Fruit fly (Drosophila melanogaster) whole organism, embryonic: Measurements from ENCODE around the gene H.

Experiments used
- Atf-2 ChIP-seq: fragments of 200-800 bp; sonication (Bioruptor generic); optimal IDR thresholded peaks from 2 replicates; lab custom pipeline; 2016; ENCODE audit warnings: missing biosample characterization, missing genetic modification characterization
- CG10543 ChIP-seq: fragments of 200-800 bp; sonication (Bioruptor generic); optimal IDR thresholded peaks from 3 replicates; lab custom pipeline; 2017; ENCODE audit warnings: missing biosample characterization, mild to moderate bottlenecking, missing genetic modification characterization, moderate library complexity
- CG10565 ChIP-seq: fragments of 200-800 bp; sonication (Bioruptor generic); optimal IDR thresholded peaks from 3 replicates; lab custom pipeline; 2016; ENCODE audit warnings: missing biosample characterization, mild to moderate bottlenecking, missing genetic modification characterization
- CG14441 ChIP-seq: fragments of 200-800 bp; sonication (Bioruptor generic); IDR thresholded peaks from 2 replicates; pipeline ENCODE4 v1.3.6; 2022; ENCODE audit warnings: missing biosample characterization, missing genetic modification characterization
- CG14710 ChIP-seq: fragments of 200-800 bp; sonication (Bioruptor generic); optimal IDR thresholded peaks from 3 replicates; lab custom pipeline; 2019; ENCODE audit warnings: missing biosample characterization, mild to moderate bottlenecking, missing genetic modification characterization, moderate library complexity
- CG17361 ChIP-seq: fragments of 200-800 bp; sonication (Bioruptor generic); IDR thresholded peaks from 3 replicates; pipeline ENCODE4 v1.3.6; 2022; ENCODE audit warnings: missing biosample characterization, missing genetic modification characterization
- CG17568 ChIP-seq: fragments of 200-800 bp; sonication (Bioruptor generic); optimal IDR thresholded peaks from 2 replicates; lab custom pipeline; 2018; ENCODE audit warnings: missing biosample characterization, mild to moderate bottlenecking, missing genetic modification characterization, moderate library complexity
- CG18011 ChIP-seq: fragments of 200-800 bp; sonication (Bioruptor generic); optimal IDR thresholded peaks from 2 replicates; lab custom pipeline; 2017; ENCODE audit warnings: missing biosample characterization, missing genetic modification characterization, mild to moderate bottlenecking, moderate library complexity, missing genotype
- CG7372 ChIP-seq: fragments of 200-800 bp; sonication (Bioruptor generic); IDR thresholded peaks from 2 replicates; pipeline ENCODE4 v1.3.6; 2022; ENCODE audit warnings: missing biosample characterization, missing genetic modification characterization
- CG7963 ChIP-seq: fragments of 200-800 bp; sonication (Bioruptor generic); IDR thresholded peaks from 3 replicates; pipeline ENCODE4 v1.3.6; 2022; ENCODE audit warnings: missing biosample characterization, missing genetic modification characterization; ENCODE audit not compliant: partially characterized antibody
- Camta ChIP-seq: fragments of 200-800 bp; sonication (Bioruptor generic); optimal IDR thresholded peaks from 2 replicates; lab custom pipeline; 2016; ENCODE audit warnings: missing biosample characterization, missing genetic modification characterization
- D19A ChIP-seq: fragments of 200-800 bp; optimal IDR thresholded peaks from 3 replicates; lab custom pipeline; 2019; ENCODE audit warnings: missing biosample characterization, mild to moderate bottlenecking, missing genetic modification characterization, moderate library complexity
- Dad ChIP-seq: fragments of 200-800 bp; sonication (Bioruptor generic); optimal IDR thresholded peaks from 3 replicates; lab custom pipeline; 2016; ENCODE audit warnings: missing biosample characterization, missing genetic modification characterization
- Deaf1 ChIP-seq: fragments of 200-800 bp; optimal IDR thresholded peaks from 3 replicates; lab custom pipeline; 2019; ENCODE audit warnings: missing biosample characterization, mild to moderate bottlenecking, missing genetic modification characterization, moderate library complexity
- Dref ChIP-seq: fragments of 200-800 bp; sonication (Bioruptor generic); IDR thresholded peaks from 2 replicates; pipeline ENCODE4 v1.3.6; 2022; ENCODE audit warnings: missing biosample characterization, missing genetic modification characterization
- Fer3 ChIP-seq: fragments of 200-800 bp; sonication (Bioruptor generic); optimal IDR thresholded peaks from 2 replicates; lab custom pipeline; 2018; ENCODE audit warnings: missing biosample characterization, mild to moderate bottlenecking, missing genetic modification characterization, moderate library complexity
- HLH4C ChIP-seq: fragments of 200-800 bp; sonication (Bioruptor generic); IDR thresholded peaks from 3 replicates; pipeline ENCODE4 v1.3.6; 2022; ENCODE audit warnings: missing biosample characterization, missing genetic modification characterization; ENCODE audit not compliant: partially characterized antibody
- HmgZ ChIP-seq: fragments of 200-800 bp; sonication (Bioruptor generic); optimal IDR thresholded peaks from 2 replicates; lab custom pipeline; 2018; ENCODE audit warnings: missing biosample characterization, mild to moderate bottlenecking, missing genetic modification characterization
- Hmx ChIP-seq: fragments of 200-800 bp; sonication (Bioruptor generic); optimal IDR thresholded peaks from 2 replicates; lab custom pipeline; 2016; ENCODE audit warnings: missing biosample characterization, missing genetic modification characterization
- NC2β ChIP-seq: fragments of 200-800 bp; sonication (Bioruptor generic); optimal IDR thresholded peaks from 2 replicates; lab custom pipeline; 2016; ENCODE audit warnings: missing biosample characterization, missing genetic modification characterization
- Poxn ChIP-seq: fragments of 200-800 bp; sonication (Bioruptor generic); IDR thresholded peaks from 2 replicates; pipeline ENCODE4 v1.3.6; 2022; ENCODE audit warnings: missing biosample characterization, missing genetic modification characterization
- Rfx ChIP-seq: fragments of 200-800 bp; sonication (Bioruptor generic); IDR thresholded peaks from 2 replicates; pipeline ENCODE4 v1.3.6; 2022; ENCODE audit warnings: missing biosample characterization, missing genetic modification characterization
- Rx ChIP-seq: fragments of 200-800 bp; sonication (Bioruptor generic); IDR thresholded peaks from 2 replicates; pipeline ENCODE4 v1.3.6; 2022; ENCODE audit warnings: missing biosample characterization, missing genetic modification characterization
- Taf1 ChIP-seq: fragments of 200-800 bp; sonication (Bioruptor generic); IDR thresholded peaks from 2 replicates; pipeline ENCODE4 v1.3.6; 2022; ENCODE audit warnings: missing biosample characterization, missing genetic modification characterization
- Xrp1 ChIP-seq: fragments of 200-800 bp; sonication (Bioruptor generic); IDR thresholded peaks from 2 replicates; pipeline ENCODE4 v1.3.6; 2022; ENCODE audit warnings: missing biosample characterization, missing genetic modification characterization
- amos ChIP-seq: fragments of 200-800 bp; sonication (Bioruptor generic); IDR thresholded peaks from 2 replicates; pipeline ENCODE4 v1.3.6; 2022; ENCODE audit warnings: missing biosample characterization, missing genetic modification characterization; ENCODE audit not compliant: partially characterized antibody
- ap ChIP-seq: fragments of 200-800 bp; sonication (Bioruptor generic); IDR thresholded peaks from 2 replicates; pipeline ENCODE4 v1.3.6; 2022; ENCODE audit warnings: missing biosample characterization, missing genetic modification characterization
- ase ChIP-seq: fragments of 200-800 bp; sonication (Bioruptor generic); IDR thresholded peaks from 3 replicates; pipeline ENCODE4 v1.3.6; 2022; ENCODE audit warnings: missing biosample characterization, missing genetic modification characterization
- ash1 ChIP-seq: fragments of 200-800 bp; sonication (Bioruptor generic); optimal IDR thresholded peaks from 2 replicates; lab custom pipeline; 2018; ENCODE audit warnings: missing biosample characterization, mild to moderate bottlenecking, missing genetic modification characterization
- btn ChIP-seq: fragments of 200-800 bp; sonication (Bioruptor generic); optimal IDR thresholded peaks from 2 replicates; lab custom pipeline; 2016; ENCODE audit warnings: missing biosample characterization, missing genetic modification characterization
- cas ChIP-seq: fragments of 200-800 bp; sonication (Bioruptor generic); IDR thresholded peaks from 2 replicates; pipeline ENCODE4 v1.3.6; 2022; ENCODE audit warnings: missing biosample characterization, missing genetic modification characterization
- dimm ChIP-seq: fragments of 200-800 bp; sonication (Bioruptor generic); IDR thresholded peaks from 2 replicates; pipeline ENCODE4 v1.3.6; 2022; ENCODE audit warnings: missing biosample characterization, missing genetic modification characterization
- dm ChIP-seq: fragments of 200-800 bp; sonication (Bioruptor generic); optimal IDR thresholded peaks from 3 replicates; lab custom pipeline; 2016; ENCODE audit warnings: missing biosample characterization, missing genetic modification characterization
- dysf ChIP-seq: fragments of 200-800 bp; sonication (Bioruptor generic); IDR thresholded peaks from 3 replicates; pipeline ENCODE4 v1.3.6; 2022; ENCODE audit warnings: missing biosample characterization, missing genetic modification characterization
- eve ChIP-seq, 2 experiments: fragments of >200 bp; optimal IDR thresholded peaks; 2 replicates each; lab custom pipeline; 2017; ENCODE audit warnings: missing biosample characterization in 2 of 2, missing genetic modification characterization in 2 of 2
- gem ChIP-seq: fragments of 200-800 bp; sonication (Bioruptor generic); optimal IDR thresholded peaks from 2 replicates; lab custom pipeline; 2019; ENCODE audit warnings: missing biosample characterization, mild to moderate bottlenecking, missing genetic modification characterization, moderate library complexity
- ken ChIP-seq: fragments of 200-800 bp; sonication (Bioruptor generic); IDR thresholded peaks from 3 replicates; pipeline ENCODE4 v1.3.6; 2022; ENCODE audit warnings: missing biosample characterization, missing genetic modification characterization
- lbe ChIP-seq: fragments of 200-800 bp; sonication (Bioruptor generic); optimal IDR thresholded peaks from 2 replicates; lab custom pipeline; 2016; ENCODE audit warnings: missing biosample characterization, mild to moderate bottlenecking, missing genetic modification characterization
- lilli ChIP-seq: fragments of 200-800 bp; sonication (Bioruptor generic); optimal IDR thresholded peaks from 3 replicates; lab custom pipeline; 2016; ENCODE audit warnings: missing biosample characterization, missing genetic modification characterization
- lmd ChIP-seq: fragments of 200-800 bp; sonication (Bioruptor generic); IDR thresholded peaks from 2 replicates; pipeline ENCODE4 v1.3.6; 2022; ENCODE audit warnings: missing biosample characterization, missing genetic modification characterization
- maf-S ChIP-seq: fragments of 200-800 bp; sonication (Bioruptor generic); optimal IDR thresholded peaks from 2 replicates; lab custom pipeline; 2016; ENCODE audit warnings: missing biosample characterization, missing genetic modification characterization
- nau ChIP-seq: fragments of 200-800 bp; sonication (Bioruptor generic); optimal IDR thresholded peaks from 3 replicates; lab custom pipeline; 2017; ENCODE audit warnings: missing biosample characterization, mild to moderate bottlenecking, missing genetic modification characterization, missing genetic modification reagents
- nmo ChIP-seq: fragments of 200-800 bp; sonication (Bioruptor generic); optimal IDR thresholded peaks from 2 replicates; lab custom pipeline; 2018; ENCODE audit warnings: missing biosample characterization, mild to moderate bottlenecking, missing genetic modification characterization, moderate library complexity
- row ChIP-seq: fragments of 200-800 bp; sonication (Bioruptor generic); IDR thresholded peaks from 3 replicates; pipeline ENCODE4 v1.3.6; 2022; ENCODE audit warnings: missing biosample characterization, missing genetic modification characterization
- schlank ChIP-seq: fragments of 200-800 bp; sonication (Bioruptor generic); optimal IDR thresholded peaks from 2 replicates; lab custom pipeline; 2018; ENCODE audit warnings: missing biosample characterization, mild to moderate bottlenecking, missing genetic modification characterization
- sd ChIP-seq: fragments of 200-800 bp; sonication (Bioruptor generic); optimal IDR thresholded peaks from 3 replicates; lab custom pipeline; 2018; ENCODE audit warnings: missing biosample characterization, mild to moderate bottlenecking, missing genetic modification characterization, moderate library complexity
- sima ChIP-seq: fragments of 200-800 bp; sonication (Bioruptor generic); optimal IDR thresholded peaks from 2 replicates; lab custom pipeline; 2016; ENCODE audit warnings: missing biosample characterization, missing genetic modification characterization
- sr ChIP-seq: fragments of 200-800 bp; sonication (Bioruptor generic); IDR thresholded peaks from 3 replicates; pipeline ENCODE4 v1.3.6; 2022; ENCODE audit warnings: missing biosample characterization, missing genetic modification characterization
- stc ChIP-seq: fragments of 200-800 bp; sonication (Bioruptor generic); IDR thresholded peaks from 2 replicates; pipeline ENCODE4 v1.3.6; 2022; ENCODE audit warnings: missing biosample characterization, missing genetic modification characterization
- zen2 ChIP-seq: fragments of 200-800 bp; sonication (Bioruptor generic); IDR thresholded peaks from 3 replicates; pipeline ENCODE4 v1.3.6; 2022; ENCODE audit warnings: missing biosample characterization, missing genetic modification characterization; ENCODE audit not compliant: partially characterized antibody

H gene

dm6 chr3R:20587630-20588479 lies 33.9 kb upstream of the H start, which contains the start of gene Septin2 (continued):
- TF ChIP-seq CG14710 (tag; lab: Kevin White, UChicago) (peak; percentile 85), Dref (GFP tag; lab: Robert Waterston, UW) (no peak), nmo (peak; percentile 87), sd (no peak), ash1 (GFP tag; lab: Kevin White, UChicago) (no peak), sr (GFP tag; lab: Robert Waterston, UW) (0 out of 3 replicates have a peak, but pooled peaks have one; percentile 18), Atf-2 (GFP tag; lab: Kevin White, UChicago) (peak; percentile 49), dimm (GFP tag; lab: Robert Waterston, UW) (no peak), CG18011 (GFP tag; lab: Kevin White, UChicago) (peak; percentile 31), maf-S (GFP tag; lab: Kevin White, UChicago) (peak; percentile 23), btn (GFP tag; lab: Kevin White, UChicago) (peak; percentile 56), CG7963 (GFP tag; lab: Robert Waterston, UW) (peak; percentile 21; the same call in 1 of the 3 replicates), ase (GFP tag; lab: Robert Waterston, UW) (peak; percentile 62; the same call in 2 of the 3 replicates), stc (GFP tag; lab: Robert Waterston, UW) (peak; percentile 71), Taf1 (GFP tag; lab: Robert Waterston, UW) (no peak), lmd (GFP tag; lab: Robert Waterston, UW) (peak; percentile 73), CG10543 (GFP tag; lab: Kevin White, UChicago) (no peak), Rx (GFP tag; lab: Robert Waterston, UW) (peak; percentile 42; the same call in 1 of the 2 replicates), ap (peak; percentile 59), dysf (GFP tag; lab: Robert Waterston, UW) (peak; percentile 77), Rfx (peak; percentile 29; the same call in 1 of the 2 replicates), CG17568 (peak; percentile 77)

DNA sequence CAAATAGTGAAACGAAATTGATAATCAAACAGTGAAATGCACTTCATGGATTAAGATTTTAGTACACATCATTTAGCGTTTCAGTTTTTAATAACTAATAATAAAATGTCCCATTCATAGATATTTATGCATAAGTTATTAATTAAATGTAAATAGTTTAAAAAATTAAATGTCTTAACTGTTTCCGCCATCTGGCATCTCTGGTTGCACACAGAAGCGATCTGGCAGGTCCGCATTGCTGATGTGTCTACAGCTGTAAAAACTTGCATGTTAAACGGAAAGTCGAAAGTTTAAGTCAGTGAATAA lies 33.3 kb upstream of the H start, which contains the start of gene Srp72:
Srp72 (plus strand) TSS at position 232 of the 306 bp plus-strand sequence.
- TF ChIP-seq D19A (peak; percentile 20), Camta (GFP tag; lab: Kevin White, UChicago) (no peak), dm (no peak), row (GFP tag; lab: Robert Waterston, UW) (peak; percentile 68), Rx (GFP tag; lab: Robert Waterston, UW) (no peak), HmgZ (tag; lab: Kevin White, UChicago) (no peak), lbe (GFP tag; lab: Kevin White, UChicago) (no peak), cas (GFP tag; lab: Robert Waterston, UW) (no peak), gem (tag; lab: Kevin White, UChicago) (peak; percentile 73), Dad (GFP tag; lab: Kevin White, UChicago) (no peak), Hmx (GFP tag; lab: Kevin White, UChicago) (no peak), CG10565 (GFP tag; lab: Kevin White, UChicago) (peak; percentile 28), CG14441 (GFP tag; lab: Robert Waterston, UW) (peak; percentile 47; the same call in 1 of the 2 replicates), ken (GFP tag; lab: Robert Waterston, UW) (peak; percentile 62), Deaf1 (tag; lab: Kevin White, UChicago) (no peak), eve (GFP tag; optimal IDR thresholded peaks at IDR 0.05; lab: Kevin White, UChicago) (no peak), schlank (tag; lab: Kevin White, UChicago) (no peak), HLH4C (GFP tag; lab: Robert Waterston, UW) (no peak), lilli (peak; percentile 38), amos (no peak), zen2 (GFP tag; lab: Robert Waterston, UW) (no peak), Poxn (GFP tag; lab: Robert Waterston, UW) (no peak), NC2β (GFP tag; lab: Kevin White, UChicago) (no peak), Xrp1 (GFP tag; lab: Robert Waterston, UW) (peak; percentile 41; the same call in 1 of the 2 replicates), CG7372 (no peak), Fer3 (tag; lab: Kevin White, UChicago) (peak; percentile 57), sima (GFP tag; lab: Kevin White, UChicago) (no peak), nau (GFP tag; lab: Kevin White, UChicago) (no peak), CG17361 (GFP tag; lab: Robert Waterston, UW) (no peak)
